Fruit fly (Drosophila melanogaster): ENCODE results near the gene Prosbeta7.

DNA sequence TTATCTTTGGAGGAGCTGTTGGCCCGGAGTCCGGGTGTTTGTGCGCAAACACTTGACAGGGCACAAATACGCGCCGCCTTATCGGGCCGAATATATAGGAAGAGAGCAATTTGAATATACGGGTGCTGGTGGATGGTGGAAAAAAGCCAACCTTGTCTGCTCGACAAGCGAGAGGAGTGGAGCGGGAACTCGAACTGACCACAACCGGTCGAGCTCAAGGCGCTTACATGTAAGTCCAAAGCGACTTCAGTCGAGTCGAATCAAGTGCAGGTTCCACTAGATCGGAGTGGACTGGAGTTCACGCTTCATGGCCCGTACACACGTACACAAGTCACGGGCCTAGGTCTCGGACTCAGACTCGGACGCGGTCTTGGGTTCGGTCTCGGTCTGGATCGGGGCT, 42.3 kb downstream of the Prosbeta7 start:
- TF ChIP-seq Sp1 (GFP tag; optimal IDR thresholded peaks at IDR 0.05) (no peak), CrebA (GFP tag; optimal IDR thresholded peaks at IDR 0.05; ENCODE audit: borderline replicate concordance) (no peak), usp (GFP tag; optimal IDR thresholded peaks at IDR 0.05) (no peak), h (GFP tag; optimal IDR thresholded peaks at IDR 0.05) (no peak), foxo (GFP tag; optimal IDR thresholded peaks at IDR 0.05) (no peak), pan (optimal IDR thresholded peaks at IDR 0.05) (no peak), fru (GFP tag; optimal IDR thresholded peaks at IDR 0.05) (no peak), Abd-B (GFP tag; optimal IDR thresholded peaks at IDR 0.05) (no peak), psq (GFP tag; optimal IDR thresholded peaks at IDR 0.05) (no peak), Vsx2 (GFP tag; optimal IDR thresholded peaks at IDR 0.05; ENCODE audit: partially characterized antibody) (no peak), dmrt93B (GFP tag; optimal IDR thresholded peaks at IDR 0.05) (no peak)

All from whole organism, wandering third instar larva.